Fruit fly (Drosophila melanogaster): ENCODE results near the gene wol.
A peak's percentile ranks its signal among the peaks of the same experiment; 100 is the strongest.

wol gene

dm6 chr2L:8276287-8276686 lies 26.5 kb downstream of the wol start (continued):
- TF ChIP-seq exex (tag; optimal IDR thresholded peaks at IDR 0.05) (no peak), CG8089 (GFP tag; optimal IDR thresholded peaks at IDR 0.05) (no peak), eve (GFP tag; optimal IDR thresholded peaks at IDR 0.05) (no peak), Camta (GFP tag; optimal IDR thresholded peaks at IDR 0.05) (no peak), Gug (GFP tag; IDR thresholded peaks at IDR 0.05) (no peak), dysf (GFP tag; IDR thresholded peaks at IDR 0.05) (no peak), YL-1 (GFP tag; optimal IDR thresholded peaks at IDR 0.05) (no peak), CG16863 (GFP tag; optimal IDR thresholded peaks at IDR 0.05) (no peak), CkIIα-i1 (GFP tag; IDR thresholded peaks at IDR 0.05) (no peak), Elba2 (GFP tag; optimal IDR thresholded peaks at IDR 0.05) (peak; percentile 56), ewg (GFP tag; optimal IDR thresholded peaks at IDR 0.05) (no peak), CG31365 (tag; optimal IDR thresholded peaks at IDR 0.05) (no peak), CG12104 (GFP tag; optimal IDR thresholded peaks at IDR 0.05) (no peak), grn (GFP tag; optimal IDR thresholded peaks at IDR 0.05) (no peak), amos (GFP tag; IDR thresholded peaks at IDR 0.05; ENCODE audit: partially characterized antibody) (no peak), sd (tag; optimal IDR thresholded peaks at IDR 0.05) (no peak), CG8359 (GFP tag; optimal IDR thresholded peaks at IDR 0.05; ENCODE audit: borderline replicate concordance) (no peak), CG10209 (GFP tag; optimal IDR thresholded peaks at IDR 0.05) (peak; percentile 44), CG14860 (GFP tag; IDR thresholded peaks at IDR 0.05; ENCODE audit: partially characterized antibody) (no peak), D19A (tag; optimal IDR thresholded peaks at IDR 0.05) (no peak), CG18262 (tag; optimal IDR thresholded peaks at IDR 0.05) (no peak), gsb (GFP tag; IDR thresholded peaks at IDR 0.05) (no peak), dm (GFP tag; optimal IDR thresholded peaks at IDR 0.05) (no peak), bigmax (GFP tag; optimal IDR thresholded peaks at IDR 0.05) (no peak), dmrt11E (tag; optimal IDR thresholded peaks at IDR 0.05) (peak; percentile 70), CrebB (tag; optimal IDR thresholded peaks at IDR 0.05) (no peak), Deaf1 (tag; optimal IDR thresholded peaks at IDR 0.05) (no peak), btn (GFP tag; optimal IDR thresholded peaks at IDR 0.05) (no peak), trem (tag; optimal IDR thresholded peaks at IDR 0.05) (no peak), gsb-n (tag; optimal IDR thresholded peaks at IDR 0.05) (peak; percentile 7), zfh1 (GFP tag; IDR thresholded peaks at IDR 0.05) (no peak; the same call in 2 of the 3 replicates), CG17802 (tag; optimal IDR thresholded peaks at IDR 0.05) (no peak), klu (GFP tag; IDR thresholded peaks at IDR 0.05) (no peak), insv (GFP tag; optimal IDR thresholded peaks at IDR 0.05) (peak in 1 of 2 experiments; percentile 43), fd102C (GFP tag; optimal IDR thresholded peaks at IDR 0.05) (peak; percentile 88), tap (tag; optimal IDR thresholded peaks at IDR 0.05) (no peak), Max (GFP tag; optimal IDR thresholded peaks at IDR 0.05) (no peak), CG3726 (GFP tag; IDR thresholded peaks at IDR 0.05) (no peak), Kr (GFP tag; optimal IDR thresholded peaks at IDR 0.05) (peak; percentile 86), ac (GFP tag; optimal IDR thresholded peaks at IDR 0.05) (peak; percentile 81)

- TF ChIP-seq CG18011 (GFP tag; optimal IDR thresholded peaks at IDR 0.05) (no peak), ab (GFP tag; optimal IDR thresholded peaks at IDR 0.05) (no peak), CG18599 (GFP tag; optimal IDR thresholded peaks at IDR 0.05) (peak; percentile 48), CG7745 (tag; optimal IDR thresholded peaks at IDR 0.05) (peak; percentile 49), Bgb (GFP tag; IDR thresholded peaks at IDR 0.05; ENCODE audit: partially characterized antibody) (no peak), CG6254 (GFP tag; optimal IDR thresholded peaks at IDR 0.05) (peak; percentile 68), eyg (GFP tag; optimal IDR thresholded peaks at IDR 0.05) (no peak), ase (GFP tag; IDR thresholded peaks at IDR 0.05) (0 out of 3 replicates have a peak, but pooled peaks have one; percentile 25), Eip74EF (GFP tag; optimal IDR thresholded peaks at IDR 0.05) (peak in 1 of 2 experiments; percentile 56), Meics (GFP tag; optimal IDR thresholded peaks at IDR 0.05) (peak; percentile 44), zfh1 (GFP tag; IDR thresholded peaks at IDR 0.05) (peak; percentile 69; the same call in 2 of the 3 replicates), ken (GFP tag; IDR thresholded peaks at IDR 0.05) (peak; percentile 34; the same call in 1 of the 3 replicates), CG14667 (GFP tag; IDR thresholded peaks at IDR 0.05) (no peak)
These were observed 27.7 kb downstream of the wol start for dm6 chr2L:8274958-8275584.
